Fruit fly (Drosophila melanogaster): ENCODE data around the gene cm.

Gene cm

DNA sequence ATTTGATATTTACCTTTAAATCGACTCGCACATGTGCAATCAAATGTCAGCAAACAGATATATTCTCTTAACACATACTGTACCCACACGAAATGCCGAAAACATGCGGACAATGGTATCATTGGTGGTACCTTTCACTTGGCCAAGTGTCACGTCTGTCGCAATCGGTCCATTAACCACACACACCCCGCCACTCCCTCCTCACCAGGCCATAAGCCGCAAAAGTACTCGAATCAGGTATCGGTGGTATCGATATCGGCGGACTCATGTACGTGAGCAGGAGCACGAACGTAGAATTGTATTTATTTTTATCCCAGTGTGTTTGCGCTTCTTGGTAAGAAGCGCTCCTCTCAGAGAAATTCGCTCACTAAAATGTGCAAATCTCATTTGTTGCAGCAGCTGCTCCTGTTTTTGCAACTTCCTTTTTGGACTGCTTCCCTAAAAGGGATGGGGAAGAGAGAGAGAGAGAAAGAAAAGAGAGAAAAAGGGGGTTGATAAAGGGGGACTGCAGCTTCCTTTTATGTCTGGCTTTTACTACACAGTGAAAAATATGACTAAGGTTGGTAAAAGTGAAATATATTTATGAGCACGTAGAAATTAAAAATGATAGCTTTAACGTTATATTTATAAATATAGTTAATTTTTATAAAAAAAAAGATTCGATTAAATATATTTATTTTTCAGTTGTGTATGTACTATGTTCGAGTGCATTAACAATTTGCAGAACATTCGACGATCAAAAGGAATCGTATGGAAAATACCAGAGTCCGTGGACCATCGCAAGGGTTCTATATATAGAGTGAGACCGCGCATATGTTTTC lies 27.2 kb downstream of the cm start (continued):
- TF ChIP-seq CG18619 (GFP tag; optimal IDR thresholded peaks at IDR 0.05): no peak
- no peak for TF ChIP-seq sd (tag; optimal IDR thresholded peaks at IDR 0.05)
- TF ChIP-seq tap (tag; optimal IDR thresholded peaks at IDR 0.05): no peak
- TF ChIP-seq CG10274 (GFP tag; optimal IDR thresholded peaks at IDR 0.05): no peak
- TF ChIP-seq CG8388 (GFP tag; optimal IDR thresholded peaks at IDR 0.05): peak; percentile 1
- TF ChIP-seq unc-4 (GFP tag; IDR thresholded peaks at IDR 0.05; ENCODE audit: partially characterized antibody): no peak
- TF ChIP-seq CG18599 (GFP tag; optimal IDR thresholded peaks at IDR 0.05): no peak
- no peak for TF ChIP-seq HmgZ (tag; optimal IDR thresholded peaks at IDR 0.05)
- TF ChIP-seq CG3065 (GFP tag; optimal IDR thresholded peaks at IDR 0.05): no peak
- no peak for TF ChIP-seq Sox100B (GFP tag; optimal IDR thresholded peaks at IDR 0.05)
- peak; percentile 9 to 26 for TF ChIP-seq Trl (optimal IDR thresholded peaks at IDR 0.05)
- TF ChIP-seq Trl (GFP tag; optimal IDR thresholded peaks at IDR 0.05): no peak
- TF ChIP-seq run (tag; optimal IDR thresholded peaks at IDR 0.05): no peak
- TF ChIP-seq sqz (GFP tag; optimal IDR thresholded peaks at IDR 0.05): no peak
- TF ChIP-seq CG33213 (GFP tag; optimal IDR thresholded peaks at IDR 0.05): no peak
- TF ChIP-seq ATbp (GFP tag; optimal IDR thresholded peaks at IDR 0.05): no peak
- TF ChIP-seq usp (GFP tag; optimal IDR thresholded peaks at IDR 0.05): no peak
- no peak for TF ChIP-seq sob (GFP tag; IDR thresholded peaks at IDR 0.05)
- TF ChIP-seq CG17829 (tag; optimal IDR thresholded peaks at IDR 0.05): peak; percentile 38
- TF ChIP-seq CG2116 (GFP tag; optimal IDR thresholded peaks at IDR 0.05): no peak
- TF ChIP-seq CG2875 (GFP tag; optimal IDR thresholded peaks at IDR 0.05): no peak
- TF ChIP-seq Max (GFP tag; optimal IDR thresholded peaks at IDR 0.05): no peak
- TF ChIP-seq chn (GFP tag; optimal IDR thresholded peaks at IDR 0.05): no peak
- TF ChIP-seq stc (GFP tag; IDR thresholded peaks at IDR 0.05): no peak
- TF ChIP-seq CG30020 (tag; optimal IDR thresholded peaks at IDR 0.05): no peak
- TF ChIP-seq zen (tag; optimal IDR thresholded peaks at IDR 0.05): no peak
- TF ChIP-seq CG11696 (GFP tag; IDR thresholded peaks at IDR 0.05): no peak
- no peak for TF ChIP-seq CG9437 (GFP tag; optimal IDR thresholded peaks at IDR 0.05)
- no peak for TF ChIP-seq sim (GFP tag; IDR thresholded peaks at IDR 0.05)
- TF ChIP-seq CG12744 (GFP tag; optimal IDR thresholded peaks at IDR 0.05): no peak
- no peak for TF ChIP-seq CG11247 (GFP tag; IDR thresholded peaks at IDR 0.05)
- TF ChIP-seq Xrp1 (GFP tag; IDR thresholded peaks at IDR 0.05): peak; percentile 57; the same call in 1 of the 2 replicates
- TF ChIP-seq CG11695 (GFP tag; IDR thresholded peaks at IDR 0.05): no peak
- no peak for TF ChIP-seq gce (GFP tag; IDR thresholded peaks at IDR 0.05)
- no peak for TF ChIP-seq CG14050 (GFP tag; IDR thresholded peaks at IDR 0.05)
- no peak for TF ChIP-seq bowl (GFP tag; IDR thresholded peaks at IDR 0.05)
- TF ChIP-seq chinmo (GFP tag; IDR thresholded peaks at IDR 0.05; ENCODE audit: partially characterized antibody): no peak
- TF ChIP-seq CG31365 (tag; optimal IDR thresholded peaks at IDR 0.05): no peak
- TF ChIP-seq CG15011 (GFP tag; optimal IDR thresholded peaks at IDR 0.05): no peak
- no peak for TF ChIP-seq Nf-YC (tag; optimal IDR thresholded peaks at IDR 0.05)
- no peak for TF ChIP-seq wor (GFP tag; IDR thresholded peaks at IDR 0.05)
- TF ChIP-seq B-H2 (GFP tag; optimal IDR thresholded peaks at IDR 0.05): no peak
- TF ChIP-seq CG18764 (GFP tag; optimal IDR thresholded peaks at IDR 0.05): no peak
- no peak for TF ChIP-seq dysf (GFP tag; IDR thresholded peaks at IDR 0.05)
- TF ChIP-seq Lpt (GFP tag; optimal IDR thresholded peaks at IDR 0.05): no peak
- TF ChIP-seq CG17359 (tag; optimal IDR thresholded peaks at IDR 0.05): no peak
- no peak for TF ChIP-seq sima (GFP tag; optimal IDR thresholded peaks at IDR 0.05)
- TF ChIP-seq tup (GFP tag; optimal IDR thresholded peaks at IDR 0.05): no peak
- TF ChIP-seq GATAe (GFP tag; conservative IDR thresholded peaks at IDR 0.05): no peak
- TF ChIP-seq CG2129 (GFP tag; IDR thresholded peaks at IDR 0.05; ENCODE audit: partially characterized antibody): no peak
- TF ChIP-seq phol (tag; optimal IDR thresholded peaks at IDR 0.05): peak; percentile 29
